Fruit fly (Drosophila melanogaster) whole organism, pupa: ENCODE measurements around the gene CG46460.

Experiments used
- CG12605 ChIP-seq: fragments of 200-800 bp; sonication (Bioruptor generic); IDR thresholded peaks from 2 replicates; pipeline ENCODE4 v1.3.6; 2022; ENCODE audit warnings: missing biosample characterization, missing genetic modification characterization
- CG15710 ChIP-seq: fragments of 200-800 bp; sonication (Bioruptor generic); optimal IDR thresholded peaks from 2 replicates; lab custom pipeline; 2018; ENCODE audit warnings: missing biosample characterization, mild to moderate bottlenecking, missing genetic modification characterization, moderate library complexity
- CG17806 ChIP-seq: fragments of 200-800 bp; sonication (Bioruptor generic); optimal IDR thresholded peaks from 2 replicates; lab custom pipeline; 2018; ENCODE audit warnings: missing biosample characterization, mild to moderate bottlenecking, missing genetic modification characterization, moderate library complexity
- CG32121 ChIP-seq: fragments of 200-800 bp; sonication (Bioruptor generic); IDR thresholded peaks from 2 replicates; pipeline ENCODE4 v1.3.6; 2022; ENCODE audit warnings: missing biosample characterization, missing genetic modification characterization
- CG9948 ChIP-seq: fragments of 200-800 bp; sonication (Bioruptor generic); optimal IDR thresholded peaks from 2 replicates; lab custom pipeline; 2018; ENCODE audit warnings: missing biosample characterization, mild to moderate bottlenecking, missing genetic modification characterization, moderate library complexity
- D1 ChIP-seq: fragments of 200-800 bp; sonication (Bioruptor generic); optimal IDR thresholded peaks from 2 replicates; lab custom pipeline; 2018; ENCODE audit warnings: missing biosample characterization, mild to moderate bottlenecking, missing genetic modification characterization, moderate library complexity
- EcR ChIP-seq: fragments of 200-800 bp; sonication (Bioruptor generic); optimal IDR thresholded peaks from 3 replicates; lab custom pipeline; 2019; ENCODE audit warnings: missing biosample characterization, missing genetic modification characterization, mild to moderate bottlenecking, moderate library complexity, missing genetic modification reagents
- Pif1A ChIP-seq: fragments of 200-800 bp; sonication (Bioruptor generic); optimal IDR thresholded peaks from 3 replicates; lab custom pipeline; 2016; ENCODE audit warnings: missing biosample characterization, missing genetic modification characterization
- Pif1B ChIP-seq: fragments of 200-800 bp; sonication (Bioruptor generic); optimal IDR thresholded peaks from 3 replicates; lab custom pipeline; 2016; ENCODE audit warnings: missing biosample characterization, missing genetic modification characterization
- Snoo ChIP-seq: fragments of 200-800 bp; sonication (Bioruptor generic); optimal IDR thresholded peaks from 3 replicates; lab custom pipeline; 2017; ENCODE audit warnings: missing biosample characterization, mild to moderate bottlenecking, missing genetic modification characterization, inconsistent platforms
- fd96Ca ChIP-seq: fragments of 200-800 bp; sonication (Bioruptor generic); IDR thresholded peaks from 3 replicates; pipeline ENCODE4 v1.3.6; 2022; ENCODE audit warnings: missing biosample characterization, missing genetic modification characterization
- rn ChIP-seq: fragments of 200-800 bp; sonication (Bioruptor generic); IDR thresholded peaks from 2 replicates; pipeline ENCODE4 v1.3.6; 2022; ENCODE audit warnings: missing biosample characterization, missing genetic modification characterization

dm6 chr3L:4215079-4215478 is 12.0 kb downstream of the CG46460 start, which contains the start of gene Cpr64Ad:
- TF ChIP-seq CG15710 (tag; lab: Kevin White, UChicago) (no peak), Snoo (tag; lab: Kevin White, UChicago) (no peak), Pif1B (GFP tag; lab: Kevin White, UChicago) (no peak), CG32121 (GFP tag; lab: Robert Waterston, UW) (no peak), EcR (no peak), CG12605 (GFP tag; lab: Robert Waterston, UW) (no peak), Pif1A (GFP tag; lab: Kevin White, UChicago) (no peak), D1 (tag; lab: Kevin White, UChicago) (no peak), CG17806 (tag; lab: Kevin White, UChicago) (no peak), rn (GFP tag; lab: Robert Waterston, UW) (no peak), CG9948 (tag; lab: Kevin White, UChicago) (no peak), fd96Ca (no peak)
